Worm (Caenorhabditis elegans): Measurements from ENCODE around the gene enu-3.1.

- TF ChIP-seq ceh-13 (GFP tag; optimal IDR thresholded peaks at IDR 0.05) (no peak), tra-4 (tag; optimal IDR thresholded peaks at IDR 0.05) (no peak), sea-1 (GFP tag; conservative IDR thresholded peaks at IDR 0.05) (no peak), ama-1 (optimal IDR thresholded peaks at IDR 0.05) (no peak), scrt-1 (GFP tag; IDR thresholded peaks at IDR 0.05) (no peak), ceh-36 (tag; optimal IDR thresholded peaks at IDR 0.05) (no peak), hmbx-1 (tag; optimal IDR thresholded peaks at IDR 0.05) (no peak), tbx-37 (GFP tag; conservative IDR thresholded peaks at IDR 0.05) (no peak), flt-1 (GFP tag; IDR thresholded peaks at IDR 0.05) (no peak), F13C5.2 (tag; optimal IDR thresholded peaks at IDR 0.05) (no peak), B0310.2 (tag; optimal IDR thresholded peaks at IDR 0.05) (no peak), pes-1 (GFP tag; IDR thresholded peaks at IDR 0.05) (no peak), ets-7 (tag; optimal IDR thresholded peaks at IDR 0.05) (no peak)
Measured at ce11 chrIII:10396891-10397502, 39.1 kb upstream of the enu-3.1 start.
